Worm (Caenorhabditis elegans) whole organism, young adult: ENCODE measurements around the gene srh-291.

Source experiments
- F22D6.2 ChIP-seq: sonication (generic microtip); optimal IDR thresholded peaks from 2 replicates; lab custom pipeline; 2016; ENCODE audit warnings: mild to moderate bottlenecking, missing genetic modification characterization, missing compliant biosample characterization
- K12H6.12 ChIP-seq: fragments of 200-800 bp; sonication (Bioruptor generic); optimal IDR thresholded peaks from 2 replicates; lab custom pipeline; 2018; ENCODE audit warnings: mild to moderate bottlenecking, missing genetic modification characterization, missing compliant biosample characterization
- Y53G8AR.9 ChIP-seq: fragments of 200-800 bp; sonication (Bioruptor generic); conservative IDR thresholded peaks from 2 replicates; pipeline ENCODE4 v1.3.6; 2022; ENCODE audit warnings: missing genetic modification reagents, missing genetic modification characterization, missing compliant biosample characterization
- Y79H2A.3 ChIP-seq: fragments of 200-800 bp; sonication (Bioruptor generic); conservative IDR thresholded peaks from 2 replicates; pipeline ENCODE4 v1.3.6; 2022; ENCODE audit warnings: missing genetic modification reagents, missing genetic modification characterization, missing compliant biosample characterization
- ZK185.1 ChIP-seq: sonication (generic microtip); optimal IDR thresholded peaks from 2 replicates; lab custom pipeline; 2016; ENCODE audit warnings: mild to moderate bottlenecking, missing genetic modification characterization, missing compliant biosample characterization; ENCODE audit not compliant: poor library complexity, severe bottlenecking
- akir-1 ChIP-seq: fragments of 200-800 bp; sonication (Bioruptor generic); optimal IDR thresholded peaks from 2 replicates; lab custom pipeline; 2018; ENCODE audit warnings: mild to moderate bottlenecking, missing genetic modification characterization, moderate library complexity, missing compliant biosample characterization
- bed-1 ChIP-seq: fragments of 200-800 bp; sonication (Bioruptor generic); IDR thresholded peaks from 2 replicates; pipeline ENCODE4 v1.3.6; 2022; ENCODE audit warnings: missing genetic modification reagents, missing genetic modification characterization, missing compliant biosample characterization
- ceh-91 ChIP-seq: fragments of 200-800 bp; sonication (Bioruptor generic); IDR thresholded peaks from 2 replicates; pipeline ENCODE4 v1.3.6; 2022; ENCODE audit warnings: missing genetic modification reagents, missing genetic modification characterization, missing compliant biosample characterization
- him-1 ChIP-seq: sonication (generic microtip); optimal IDR thresholded peaks from 2 replicates; lab custom pipeline; 2016; ENCODE audit warnings: missing genotype, missing genetic modification reagents, missing genetic modification characterization, missing compliant biosample characterization
- nhr-179 ChIP-seq: sonication (generic microtip); optimal IDR thresholded peaks from 2 replicates; lab custom pipeline; 2016; ENCODE audit warnings: mild to moderate bottlenecking, missing genetic modification characterization, missing compliant biosample characterization
- rcor-1 ChIP-seq: fragments of 200-800 bp; sonication (Bioruptor generic); IDR thresholded peaks from 2 replicates; pipeline ENCODE4 v1.3.6; 2022; ENCODE audit warnings: missing genetic modification reagents, missing genetic modification characterization, missing compliant biosample characterization
- sea-2 ChIP-seq: fragments of 200-800 bp; sonication (Bioruptor generic); IDR thresholded peaks from 2 replicates; pipeline ENCODE4 v1.3.6; 2022; ENCODE audit warnings: missing genetic modification characterization, missing compliant biosample characterization
- tlf-1 ChIP-seq: fragments of 200-800 bp; sonication (Bioruptor generic); optimal IDR thresholded peaks from 2 replicates; lab custom pipeline; 2018; ENCODE audit warnings: mild to moderate bottlenecking, missing genetic modification characterization, missing compliant biosample characterization

DNA sequence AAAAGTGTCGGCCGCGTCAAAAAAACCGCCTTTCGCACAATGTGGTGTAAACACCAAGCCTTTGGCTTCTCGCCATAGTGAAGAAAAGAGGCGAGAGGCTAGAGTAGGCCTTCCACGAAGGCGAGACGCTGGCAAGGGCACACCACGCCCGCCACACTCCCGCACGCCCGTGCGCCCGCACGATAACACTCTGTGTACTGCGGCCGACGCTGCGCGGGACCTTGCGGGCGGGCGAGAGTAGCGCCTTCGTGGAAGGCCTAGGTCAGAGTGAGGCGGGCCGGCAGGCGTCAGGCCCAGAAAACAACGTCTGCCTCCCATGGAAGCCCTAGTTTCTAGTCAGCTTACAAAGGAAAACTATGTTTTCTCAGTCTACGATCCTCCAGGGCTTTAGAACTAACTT is 6.7 kb downstream of the srh-291 start:
- TF ChIP-seq him-1 (no peak), ceh-91 (no peak), akir-1 (GFP tag; lab: Kevin White, UChicago) (no peak), nhr-179 (tag; lab: Kevin White, UChicago) (no peak), bed-1 (no peak), sea-2 (no peak), tlf-1 (GFP tag; lab: Kevin White, UChicago) (no peak), F22D6.2 (tag; lab: Kevin White, UChicago) (no peak), K12H6.12 (tag; lab: Kevin White, UChicago) (no peak), Y53G8AR.9 (GFP tag; lab: Robert Waterston, UW) (no peak), Y79H2A.3 (GFP tag; lab: Robert Waterston, UW) (no peak), ZK185.1 (tag; lab: Kevin White, UChicago) (no peak), rcor-1 (GFP tag; lab: Robert Waterston, UW) (no peak)
